Fruit fly (Drosophila melanogaster) whole organism, embryonic: ENCODE measurements around the gene CG42833.
A peak's percentile ranks its signal among the peaks of the same experiment; 100 is the strongest.

Source experiments
- Atf3 ChIP-seq: fragments of 200-800 bp; sonication (Bioruptor generic); optimal IDR thresholded peaks from 3 replicates; lab custom pipeline; 2016; ENCODE audit warnings: missing biosample characterization, missing genetic modification characterization
- BEAF-32 ChIP-seq: fragments of 200-800 bp; sonication (Bioruptor generic); optimal IDR thresholded peaks from 3 replicates; lab custom pipeline; 2017; ENCODE audit warnings: missing biosample characterization, missing genetic modification characterization, mild to moderate bottlenecking, moderate library complexity, missing genetic modification reagents
- CG1024 ChIP-seq: fragments of 200-800 bp; sonication (Bioruptor generic); IDR thresholded peaks from 2 replicates; pipeline ENCODE4 v1.3.6; 2022; ENCODE audit warnings: missing biosample characterization, missing genetic modification characterization
- CG11247 ChIP-seq: fragments of 200-800 bp; sonication (Bioruptor generic); IDR thresholded peaks from 2 replicates; pipeline ENCODE4 v1.3.6; 2022; ENCODE audit warnings: missing biosample characterization, missing genetic modification characterization
- CG11560 ChIP-seq: fragments of 200-800 bp; sonication (Bioruptor generic); IDR thresholded peaks from 3 replicates; pipeline ENCODE4 v1.3.6; 2022; ENCODE audit warnings: missing biosample characterization, missing genetic modification characterization
- CG12219 ChIP-seq: fragments of 200-800 bp; sonication (Bioruptor generic); optimal IDR thresholded peaks from 3 replicates; lab custom pipeline; 2018; ENCODE audit warnings: missing biosample characterization, mild to moderate bottlenecking, missing genetic modification characterization
- CG12391 ChIP-seq: fragments of 200-800 bp; sonication (Bioruptor generic); optimal IDR thresholded peaks from 3 replicates; lab custom pipeline; 2018; ENCODE audit warnings: missing biosample characterization, mild to moderate bottlenecking, missing genetic modification characterization, moderate library complexity
- CG13287 ChIP-seq: fragments of 200-800 bp; sonication (Bioruptor generic); IDR thresholded peaks from 2 replicates; pipeline ENCODE4 v1.3.6; 2022; ENCODE audit warnings: missing biosample characterization, missing genetic modification characterization; ENCODE audit not compliant: partially characterized antibody
- CG14965 ChIP-seq: fragments of 200-800 bp; sonication (Bioruptor generic); optimal IDR thresholded peaks from 2 replicates; lab custom pipeline; 2016; ENCODE audit warnings: missing biosample characterization, missing genetic modification characterization, borderline replicate concordance
- CG15479 ChIP-seq: fragments of 200-800 bp; sonication (Bioruptor generic); optimal IDR thresholded peaks from 3 replicates; lab custom pipeline; 2019; ENCODE audit warnings: missing biosample characterization, mild to moderate bottlenecking, missing genetic modification characterization, moderate library complexity
- CG15601 ChIP-seq: fragments of 200-800 bp; sonication (Bioruptor generic); optimal IDR thresholded peaks from 3 replicates; lab custom pipeline; 2019; ENCODE audit warnings: missing biosample characterization, mild to moderate bottlenecking, missing genetic modification characterization, moderate library complexity
- CG17385 ChIP-seq: fragments of 200-800 bp; sonication (Bioruptor generic); optimal IDR thresholded peaks from 3 replicates; lab custom pipeline; 2018; ENCODE audit warnings: missing biosample characterization, mild to moderate bottlenecking, missing genetic modification characterization
- CG17568 ChIP-seq: fragments of 200-800 bp; sonication (Bioruptor generic); optimal IDR thresholded peaks from 2 replicates; lab custom pipeline; 2018; ENCODE audit warnings: missing biosample characterization, mild to moderate bottlenecking, missing genetic modification characterization, moderate library complexity
- CG17912 ChIP-seq: fragments of 200-800 bp; sonication (Bioruptor generic); optimal IDR thresholded peaks from 2 replicates; lab custom pipeline; 2018; ENCODE audit warnings: missing biosample characterization, mild to moderate bottlenecking, missing genetic modification characterization
- CG34422 ChIP-seq: fragments of 200-800 bp; sonication (Bioruptor generic); IDR thresholded peaks from 3 replicates; pipeline ENCODE4 v1.3.6; 2022; ENCODE audit warnings: missing biosample characterization, missing genetic modification characterization
- CG3847 ChIP-seq: fragments of 200-800 bp; sonication (Bioruptor generic); IDR thresholded peaks from 2 replicates; pipeline ENCODE4 v1.3.6; 2022; ENCODE audit warnings: missing biosample characterization, missing genetic modification characterization
- CG7556 ChIP-seq: fragments of 200-800 bp; sonication (Bioruptor generic); optimal IDR thresholded peaks from 2 replicates; lab custom pipeline; 2017; ENCODE audit warnings: missing biosample characterization, mild to moderate bottlenecking, missing genetic modification characterization
- CG7839 ChIP-seq: fragments of 200-800 bp; sonication (Bioruptor generic); optimal IDR thresholded peaks from 3 replicates; lab custom pipeline; 2018; ENCODE audit warnings: missing biosample characterization, mild to moderate bottlenecking, missing genetic modification characterization, moderate library complexity
- CG8944 ChIP-seq: fragments of 200-800 bp; sonication (Bioruptor generic); optimal IDR thresholded peaks from 3 replicates; lab custom pipeline; 2016; ENCODE audit warnings: missing biosample characterization, missing genetic modification characterization
- Dip2 ChIP-seq: fragments of 200-800 bp; sonication (Bioruptor generic); IDR thresholded peaks from 2 replicates; pipeline ENCODE4 v1.3.6; 2022; ENCODE audit warnings: missing biosample characterization, missing genetic modification characterization
- Dref ChIP-seq: fragments of 200-800 bp; sonication (Bioruptor generic); IDR thresholded peaks from 2 replicates; pipeline ENCODE4 v1.3.6; 2022; ENCODE audit warnings: missing biosample characterization, missing genetic modification characterization
- HLH3B ChIP-seq: fragments of 200-800 bp; sonication (Bioruptor generic); IDR thresholded peaks from 2 replicates; pipeline ENCODE4 v1.3.6; 2022; ENCODE audit warnings: missing biosample characterization, missing genetic modification characterization
- HLH54F ChIP-seq: fragments of 200-800 bp; sonication (Bioruptor generic); optimal IDR thresholded peaks from 3 replicates; lab custom pipeline; 2016; ENCODE audit warnings: missing biosample characterization, missing genetic modification characterization
- HmgD ChIP-seq: fragments of 200-800 bp; sonication (Bioruptor generic); optimal IDR thresholded peaks from 3 replicates; lab custom pipeline; 2016; ENCODE audit warnings: missing biosample characterization, missing genetic modification characterization
- Kr ChIP-seq: fragments of 200-800 bp; sonication (Bioruptor generic); optimal IDR thresholded peaks from 2 replicates; lab custom pipeline; 2017; ENCODE audit warnings: missing biosample characterization, mild to moderate bottlenecking, missing genetic modification characterization
- Neu2 ChIP-seq: fragments of 200-800 bp; sonication (Bioruptor generic); optimal IDR thresholded peaks from 3 replicates; lab custom pipeline; 2016; ENCODE audit warnings: missing biosample characterization, missing genetic modification characterization, borderline replicate concordance
- Nf-YA ChIP-seq: fragments of 200-800 bp; sonication (Bioruptor generic); IDR thresholded peaks from 2 replicates; pipeline ENCODE4 v1.3.6; 2022; ENCODE audit warnings: missing biosample characterization, missing genetic modification characterization
- NfI ChIP-seq: fragments of 200-800 bp; sonication (Bioruptor generic); optimal IDR thresholded peaks from 3 replicates; lab custom pipeline; 2018; ENCODE audit warnings: missing biosample characterization, mild to moderate bottlenecking, missing genetic modification characterization, moderate library complexity
- Oaz ChIP-seq: fragments of 200-800 bp; sonication (Bioruptor generic); IDR thresholded peaks from 2 replicates; pipeline ENCODE4 v1.3.6; 2022; ENCODE audit warnings: missing biosample characterization, missing genetic modification characterization
- Scr ChIP-seq: fragments of 200-800 bp; sonication (Bioruptor generic); IDR thresholded peaks from 2 replicates; pipeline ENCODE4 v1.3.6; 2022; ENCODE audit warnings: missing biosample characterization, missing genetic modification characterization; ENCODE audit not compliant: partially characterized antibody
- bbx ChIP-seq: fragments of 200-800 bp; sonication (Bioruptor generic); IDR thresholded peaks from 2 replicates; pipeline ENCODE4 v1.3.6; 2022; ENCODE audit warnings: missing biosample characterization, missing genetic modification characterization; ENCODE audit not compliant: partially characterized antibody
- bigmax ChIP-seq: fragments of 200-800 bp; sonication (Bioruptor generic); optimal IDR thresholded peaks from 2 replicates; lab custom pipeline; 2018; ENCODE audit warnings: missing biosample characterization, mild to moderate bottlenecking, missing genetic modification characterization
- btn ChIP-seq: fragments of 200-800 bp; sonication (Bioruptor generic); optimal IDR thresholded peaks from 2 replicates; lab custom pipeline; 2016; ENCODE audit warnings: missing biosample characterization, missing genetic modification characterization
- chinmo ChIP-seq: fragments of 200-800 bp; sonication (Bioruptor generic); IDR thresholded peaks from 4 replicates; pipeline ENCODE4 v1.3.6; 2022; ENCODE audit warnings: missing biosample characterization, missing genetic modification characterization; ENCODE audit not compliant: partially characterized antibody
- da ChIP-seq: fragments of 200-800 bp; sonication (Bioruptor generic); optimal IDR thresholded peaks from 2 replicates; lab custom pipeline; 2016; ENCODE audit warnings: missing biosample characterization, missing genetic modification characterization
- fd3F ChIP-seq: fragments of 200-800 bp; sonication (Bioruptor generic); optimal IDR thresholded peaks from 2 replicates; lab custom pipeline; 2018; ENCODE audit warnings: missing biosample characterization, mild to moderate bottlenecking, missing genetic modification characterization, moderate library complexity
- hb ChIP-seq: fragments of 200-800 bp; sonication (Bioruptor generic); IDR thresholded peaks from 3 replicates; pipeline ENCODE4 v1.3.6; 2022; ENCODE audit warnings: missing biosample characterization, missing genetic modification characterization; ENCODE audit not compliant: partially characterized antibody
- hkb ChIP-seq, 2 experiments: fragments of 200-800 bp in 1 of 2; fragments of >200 bp in 1 of 2; sonication (Bioruptor generic) in 1 of 2; IDR thresholded peaks in 1 of 2; optimal IDR thresholded peaks in 1 of 2; 2 replicates each; pipeline versions ENCODE4 v1.3.6 to Lab custom; 2017 to 2022; ENCODE audit warnings: missing biosample characterization in 1 of 2, missing genetic modification characterization in 1 of 2
- inv ChIP-seq: fragments of 200-800 bp; sonication (Bioruptor generic); IDR thresholded peaks from 2 replicates; pipeline ENCODE4 v1.3.6; 2022; ENCODE audit warnings: missing biosample characterization, missing genetic modification characterization; ENCODE audit not compliant: partially characterized antibody
- lab ChIP-seq: fragments of 200-800 bp; sonication (Bioruptor generic); optimal IDR thresholded peaks from 3 replicates; lab custom pipeline; 2017; ENCODE audit warnings: missing biosample characterization, missing genetic modification characterization, mild to moderate bottlenecking, moderate library complexity, missing genetic modification reagents
- lilli ChIP-seq: fragments of 200-800 bp; sonication (Bioruptor generic); optimal IDR thresholded peaks from 3 replicates; lab custom pipeline; 2016; ENCODE audit warnings: missing biosample characterization, missing genetic modification characterization
- repo ChIP-seq: fragments of 200-800 bp; sonication (Bioruptor generic); optimal IDR thresholded peaks from 2 replicates; lab custom pipeline; 2016; ENCODE audit warnings: missing biosample characterization, missing genetic modification characterization
- row ChIP-seq: fragments of 200-800 bp; sonication (Bioruptor generic); IDR thresholded peaks from 3 replicates; pipeline ENCODE4 v1.3.6; 2022; ENCODE audit warnings: missing biosample characterization, missing genetic modification characterization
- sens ChIP-seq: fragments of 200-800 bp; sonication (Bioruptor generic); peaks from one replicate; lab custom pipeline; 2016; ENCODE audit warnings: missing biosample characterization, missing genetic modification characterization
- tio ChIP-seq: fragments of 200-800 bp; sonication (Bioruptor generic); optimal IDR thresholded peaks from 2 replicates; lab custom pipeline; 2017; ENCODE audit warnings: missing biosample characterization, missing genetic modification characterization, inconsistent platforms
- trem ChIP-seq: fragments of 200-800 bp; optimal IDR thresholded peaks from 3 replicates; lab custom pipeline; 2019; ENCODE audit warnings: missing biosample characterization, mild to moderate bottlenecking, missing genetic modification characterization, moderate library complexity
- vfl ChIP-seq: fragments of 200-800 bp; sonication (Bioruptor generic); optimal IDR thresholded peaks from 2 replicates; lab custom pipeline; 2016; ENCODE audit warnings: missing biosample characterization, missing genetic modification characterization
- z ChIP-seq: fragments of 200-800 bp; sonication (Bioruptor generic); IDR thresholded peaks from 3 replicates; pipeline ENCODE4 v1.3.6; 2022; ENCODE audit warnings: missing biosample characterization, missing genetic modification characterization

The CG42833 gene

dm6 chr3L:20241163-20241970, 41.5 kb downstream of the CG42833 start, which contains the start of the genes CG6951 and CG17233 (continued):
- TF ChIP-seq NfI (no peak), trem (tag; lab: Kevin White, UChicago) (no peak), Dref (GFP tag; lab: Robert Waterston, UW) (0 out of 2 replicates have a peak, but pooled peaks have one; percentile 16), CG7556 (no peak), lilli (GFP tag; lab: Kevin White, UChicago) (peak; percentile 25), CG14965 (GFP tag; lab: Kevin White, UChicago) (no peak), btn (no peak), CG17568 (no peak), Scr (GFP tag; lab: Robert Waterston, UW) (peak; percentile 18; the same call in 1 of the 2 replicates), CG15479 (no peak), HmgD (GFP tag; lab: Kevin White, UChicago) (peak; percentile 11), bbx (GFP tag; lab: Robert Waterston, UW) (peak; percentile 26; the same call in 1 of the 2 replicates), CG11560 (tag; lab: Robert Waterston, UW) (no peak), fd3F (GFP tag; lab: Kevin White, UChicago) (no peak), CG3847 (GFP tag; lab: Robert Waterston, UW) (no peak), Dip2 (no peak), CG8944 (GFP tag; lab: Kevin White, UChicago) (no peak), BEAF-32 (GFP tag; lab: Kevin White, UChicago) (peak; percentile 52), HLH3B (GFP tag; lab: Robert Waterston, UW) (no peak), hkb (optimal IDR thresholded peaks at IDR 0.05; lab: Kevin White, UChicago) (no peak), hkb (GFP tag; IDR thresholded peaks at IDR 0.05; lab: Robert Waterston, UW) (no peak), CG12219 (no peak), lab (GFP tag; lab: Kevin White, UChicago) (no peak), repo (GFP tag; lab: Kevin White, UChicago) (no peak), sens (GFP tag; lab: Kevin White, UChicago) (peak; percentile 21), Nf-YA (GFP tag; lab: Robert Waterston, UW) (no peak), z (GFP tag; lab: Robert Waterston, UW) (no peak), CG17385 (GFP tag; lab: Kevin White, UChicago) (no peak), vfl (GFP tag; lab: Kevin White, UChicago) (no peak), bigmax (GFP tag; lab: Kevin White, UChicago) (no peak), Neu2 (GFP tag; lab: Kevin White, UChicago) (no peak), inv (peak; percentile 32; the same call in 1 of the 2 replicates), CG34422 (peak; percentile 57; the same call in 2 of the 3 replicates), row (GFP tag; lab: Robert Waterston, UW) (no peak), CG12391 (tag; lab: Kevin White, UChicago) (no peak), CG17912 (GFP tag; lab: Kevin White, UChicago) (no peak), HLH54F (GFP tag; lab: Kevin White, UChicago) (no peak), CG11247 (GFP tag; lab: Robert Waterston, UW) (no peak), Atf3 (GFP tag; lab: Kevin White, UChicago) (no peak), tio (GFP tag; lab: Kevin White, UChicago) (no peak), Kr (no peak), hb (GFP tag; lab: Robert Waterston, UW) (no peak), CG15601 (tag; lab: Kevin White, UChicago) (no peak), chinmo (GFP tag; lab: Robert Waterston, UW) (0 out of 4 replicates have a peak, but pooled peaks have one; percentile 46), CG7839 (tag; lab: Kevin White, UChicago) (no peak), CG1024 (GFP tag; lab: Robert Waterston, UW) (no peak), Oaz (GFP tag; lab: Robert Waterston, UW) (no peak), CG13287 (GFP tag; lab: Robert Waterston, UW) (peak; percentile 31), da (GFP tag; lab: Kevin White, UChicago) (no peak)
